Worm (Caenorhabditis elegans) whole organism, mixed stage, embryonic: Measurements from ENCODE around the gene nhr-282.

ENCODE experiments used
- ces-1 ChIP-seq: fragments of 150-350 bp; optimal IDR thresholded peaks from 2 replicates; lab custom pipeline; 2014; ENCODE audit warnings: missing biosample characterization, missing genetic modification reagents, missing genetic modification characterization
- elt-1 ChIP-seq: sonication (generic microtip); optimal IDR thresholded peaks from 2 replicates; lab custom pipeline; 2017; ENCODE audit warnings: missing genetic modification characterization, mild to moderate bottlenecking, missing compliant biosample characterization, antibody characterized with exemption, moderate library complexity, borderline replicate concordance; ENCODE audit not compliant: insufficient read depth
- flh-1 ChIP-seq: fragments of 200-800 bp; sonication (Bioruptor generic); optimal IDR thresholded peaks from 2 replicates; lab custom pipeline; 2018; ENCODE audit warnings: mild to moderate bottlenecking, missing genetic modification characterization, moderate library complexity, missing compliant biosample characterization
- hlh-1 ChIP-seq: fragments of 150-350 bp; optimal IDR thresholded peaks from 2 replicates; lab custom pipeline; 2014; ENCODE audit warnings: missing biosample characterization, missing genetic modification reagents, missing genetic modification characterization
- lin-32 ChIP-seq: fragments of 200-800 bp; sonication (Bioruptor generic); optimal IDR thresholded peaks from 2 replicates; lab custom pipeline; 2018; ENCODE audit warnings: mild to moderate bottlenecking, missing genetic modification characterization, missing compliant biosample characterization
- lsy-2 ChIP-seq: fragments of 150-350 bp; optimal IDR thresholded peaks from 2 replicates; lab custom pipeline; 2014; ENCODE audit warnings: missing biosample characterization, missing genetic modification characterization
- mep-1 ChIP-seq: fragments of 150-350 bp; optimal IDR thresholded peaks from 2 replicates; lab custom pipeline; 2017; ENCODE audit warnings: missing biosample characterization, missing genetic modification reagents, missing genetic modification characterization, inconsistent platforms
- nhr-237 ChIP-seq: fragments of 150-350 bp; optimal IDR thresholded peaks from 2 replicates; lab custom pipeline; 2014; ENCODE audit warnings: missing biosample characterization, missing genetic modification characterization
- pha-4 ChIP-seq: fragments of 150-350 bp; optimal IDR thresholded peaks from 2 replicates; lab custom pipeline; 2018; ENCODE audit warnings: missing biosample characterization, missing genetic modification reagents, missing genetic modification characterization
- snpc-4 ChIP-seq: fragments of 150-350 bp; optimal IDR thresholded peaks from 2 replicates; lab custom pipeline; 2014; ENCODE audit warnings: missing biosample characterization, missing genetic modification characterization
- unc-120 ChIP-seq: sonication (generic microtip); optimal IDR thresholded peaks from 2 replicates; lab custom pipeline; 2017; ENCODE audit warnings: missing genetic modification characterization, missing compliant biosample characterization; ENCODE audit not compliant: poor library complexity, severe bottlenecking
- unc-39 ChIP-seq: fragments of 150-350 bp; optimal IDR thresholded peaks from 2 replicates; lab custom pipeline; 2014; ENCODE audit warnings: missing biosample characterization, missing genetic modification characterization
- unc-62 ChIP-seq: fragments of 150-350 bp; optimal IDR thresholded peaks from 2 replicates; lab custom pipeline; 2014; ENCODE audit warnings: missing biosample characterization, missing genetic modification reagents, missing genetic modification characterization
- zip-8 ChIP-seq: fragments of 150-350 bp; optimal IDR thresholded peaks from 2 replicates; lab custom pipeline; 2014; ENCODE audit warnings: missing biosample characterization, missing genetic modification characterization

- no peak for TF ChIP-seq nhr-237 (tag; lab: Kevin White, UChicago)
- no peak for TF ChIP-seq unc-39 (tag; lab: Kevin White, UChicago)
- no peak for TF ChIP-seq snpc-4 (tag; lab: Kevin White, UChicago)
- no peak for TF ChIP-seq mep-1 (tag; lab: Kevin White, UChicago)
- TF ChIP-seq lin-32 (GFP tag; lab: Kevin White, UChicago), result no peak
- TF ChIP-seq zip-8 (tag; lab: Kevin White, UChicago), result no peak
- no peak for TF ChIP-seq unc-62 (GFP tag; lab: Kevin White, UChicago)
- no peak for TF ChIP-seq elt-1
- TF ChIP-seq hlh-1 (tag; lab: Kevin White, UChicago), result no peak
- no peak for TF ChIP-seq pha-4
- no peak for TF ChIP-seq unc-120 (tag; lab: Kevin White, UChicago)
- no peak for TF ChIP-seq flh-1 (GFP tag; lab: Kevin White, UChicago)
- no peak for TF ChIP-seq ces-1 (GFP tag; lab: Kevin White, UChicago)
- no peak for TF ChIP-seq lsy-2
These were observed 31.0 kb upstream of the nhr-282 start, which contains the start of gene T26E4.2 for ce11 chrV:15781086-15781485.
